Worm (Caenorhabditis elegans) whole organism, L3 larva: ENCODE data around the gene F41H8.2.

Experiments used
- ama-1 ChIP-seq: fragments of 150-350 bp; optimal IDR thresholded peaks from 2 replicates; lab custom pipeline; 2018
- ceh-16 ChIP-seq: sonication (generic microtip); optimal IDR thresholded peaks from 2 replicates; lab custom pipeline; 2017; ENCODE audit warnings: missing biosample characterization, missing genetic modification characterization
- daf-12 ChIP-seq: fragments of 150-350 bp; optimal IDR thresholded peaks from 2 replicates; lab custom pipeline; 2014; ENCODE audit warnings: missing biosample characterization, missing genetic modification reagents, missing genetic modification characterization
- elt-2 ChIP-seq: sonication (generic microtip); optimal IDR thresholded peaks from 2 replicates; lab custom pipeline; 2016; ENCODE audit warnings: missing genetic modification reagents, mild to moderate bottlenecking, missing genetic modification characterization, missing compliant biosample characterization
- lin-15B ChIP-seq: fragments of 150-350 bp; optimal IDR thresholded peaks from 2 replicates; lab custom pipeline; 2014; ENCODE audit warnings: missing biosample characterization, missing genetic modification characterization
- nhr-11 ChIP-seq: fragments of 150-350 bp; optimal IDR thresholded peaks from 2 replicates; lab custom pipeline; 2014; ENCODE audit warnings: missing biosample characterization, missing genetic modification characterization
- unc-39 ChIP-seq: sonication (generic microtip); optimal IDR thresholded peaks from 4 replicates; lab custom pipeline; 2017; ENCODE audit warnings: missing biosample characterization, missing genetic modification characterization
- unc-62 ChIP-seq: fragments of 150-350 bp; sonication (generic microtip); optimal IDR thresholded peaks from 4 replicates; lab custom pipeline; 2014; ENCODE audit warnings: missing biosample characterization, missing genetic modification reagents, missing genetic modification characterization
- ztf-4 ChIP-seq: fragments of 150-350 bp; optimal IDR thresholded peaks from 2 replicates; lab custom pipeline; 2014; ENCODE audit warnings: missing biosample characterization, missing genetic modification characterization

- TF ChIP-seq elt-2 (tag; lab: Kevin White, UChicago) (no peak), daf-12 (tag; lab: Kevin White, UChicago) (no peak), lin-15B (tag; lab: Kevin White, UChicago) (no peak), unc-62 (no peak), ama-1 (lab: Kevin White, UChicago) (no peak), ztf-4 (no peak), ceh-16 (no peak), nhr-11 (tag; lab: Kevin White, UChicago) (no peak), unc-39 (tag; lab: Kevin White, UChicago) (no peak)
These were observed 7.2 kb downstream of the F41H8.2 start, which contains the start of gene F41H8.1 for ce11 chrV:833368-833767.
